Fruit fly (Drosophila melanogaster): ENCODE data around the gene tara.

The tara gene

dm6 chr3R:16224415-16225165 is 861 bp upstream of the tara start (continued):
- TF ChIP-seq maf-S (GFP tag; optimal IDR thresholded peaks at IDR 0.05) = peak; percentile 96
- TF ChIP-seq knrl (GFP tag; IDR thresholded peaks at IDR 0.05; ENCODE audit: partially characterized antibody) = no peak
- TF ChIP-seq CG9727 (GFP tag; optimal IDR thresholded peaks at IDR 0.05) = peak; percentile 97
- TF ChIP-seq usp (GFP tag; optimal IDR thresholded peaks at IDR 0.05) = no peak
- TF ChIP-seq Taf1 (GFP tag; IDR thresholded peaks at IDR 0.05) = no peak
- no peak for TF ChIP-seq Dfd (GFP tag; optimal IDR thresholded peaks at IDR 0.05)
- TF ChIP-seq Sin3A (optimal IDR thresholded peaks at IDR 0.05) = no peak
- no peak for TF ChIP-seq Lpt (GFP tag; optimal IDR thresholded peaks at IDR 0.05)
- peak; percentile 59 for TF ChIP-seq Hey (tag; optimal IDR thresholded peaks at IDR 0.05)
- TF ChIP-seq PHDP (tag; optimal IDR thresholded peaks at IDR 0.05) = peak; percentile 98
- TF ChIP-seq trh (GFP tag; optimal IDR thresholded peaks at IDR 0.05) = peak; percentile 93
- TF ChIP-seq croc (GFP tag; conservative IDR thresholded peaks at IDR 0.05) = peak; percentile 97
- TF ChIP-seq CG10431 (GFP tag; optimal IDR thresholded peaks at IDR 0.05) = peak; percentile 95
- peak; percentile 97 for TF ChIP-seq CG4820 (GFP tag; optimal IDR thresholded peaks at IDR 0.05)
- no peak for TF ChIP-seq dysf (GFP tag; IDR thresholded peaks at IDR 0.05)
- peak; percentile 99 for TF ChIP-seq Spps (tag; optimal IDR thresholded peaks at IDR 0.05)
- TF ChIP-seq GATAe (GFP tag; conservative IDR thresholded peaks at IDR 0.05) = no peak
- TF ChIP-seq CG13775 (GFP tag; optimal IDR thresholded peaks at IDR 0.05) = peak; percentile 94

dm6 chr3R:16225760-16226159 is 309 bp downstream of the tara start:
- TF ChIP-seq CG8290 (GFP tag; optimal IDR thresholded peaks at IDR 0.05) (no peak), CG8290 (tag; optimal IDR thresholded peaks at IDR 0.05) (peak in 1 of 2 experiments; percentile 52), CG14441 (GFP tag; IDR thresholded peaks at IDR 0.05) (no peak), Hand (GFP tag; optimal IDR thresholded peaks at IDR 0.05) (peak; percentile 13), CG3065 (GFP tag; optimal IDR thresholded peaks at IDR 0.05) (no peak), HHEX (GFP tag; optimal IDR thresholded peaks at IDR 0.05) (peak; percentile 2), gsb (GFP tag; IDR thresholded peaks at IDR 0.05) (no peak), NC2α (GFP tag; optimal IDR thresholded peaks at IDR 0.05) (no peak), CG16863 (GFP tag; optimal IDR thresholded peaks at IDR 0.05) (no peak), Hmr (GFP tag; optimal IDR thresholded peaks at IDR 0.05) (peak; percentile 13), CG3281 (GFP tag; optimal IDR thresholded peaks at IDR 0.05) (peak; percentile 0), Deaf1 (tag; optimal IDR thresholded peaks at IDR 0.05) (peak; percentile 92), gt (GFP tag; IDR thresholded peaks at IDR 0.05) (no peak), lbe (GFP tag; optimal IDR thresholded peaks at IDR 0.05) (no peak), ase (GFP tag; IDR thresholded peaks at IDR 0.05) (no peak), Tbp (GFP tag; optimal IDR thresholded peaks at IDR 0.05) (no peak), crol (GFP tag; IDR thresholded peaks at IDR 0.05) (no peak), jing (GFP tag; optimal IDR thresholded peaks at IDR 0.05) (no peak), CG5180 (GFP tag; optimal IDR thresholded peaks at IDR 0.05) (peak; percentile 77), CG7928 (GFP tag; optimal IDR thresholded peaks at IDR 0.05) (no peak), CG15514 (GFP tag; optimal IDR thresholded peaks at IDR 0.05) (peak; percentile 60), CHES-1-like (GFP tag; optimal IDR thresholded peaks at IDR 0.05) (no peak), her (GFP tag; optimal IDR thresholded peaks at IDR 0.05) (peak; percentile 30), Jarid2 (GFP tag; optimal IDR thresholded peaks at IDR 0.05) (peak; percentile 62), CG14965 (GFP tag; optimal IDR thresholded peaks at IDR 0.05; ENCODE audit: borderline replicate concordance) (no peak), CG10462 (GFP tag; optimal IDR thresholded peaks at IDR 0.05) (no peak), Dip3 (GFP tag; optimal IDR thresholded peaks at IDR 0.05) (no peak), CG12942 (GFP tag; optimal IDR thresholded peaks at IDR 0.05) (no peak), CG18599 (GFP tag; optimal IDR thresholded peaks at IDR 0.05) (peak; percentile 57), CG13894 (tag; optimal IDR thresholded peaks at IDR 0.05) (peak; percentile 73), HLH3B (GFP tag; IDR thresholded peaks at IDR 0.05) (no peak), vfl (GFP tag; optimal IDR thresholded peaks at IDR 0.05) (no peak), ken (GFP tag; IDR thresholded peaks at IDR 0.05) (no peak), btn (GFP tag; optimal IDR thresholded peaks at IDR 0.05) (no peak)
